Worm (Caenorhabditis elegans): ENCODE results near the gene mrpl-53.

Gene mrpl-53

ce11 chrII:9644438-9644837, 47.0 kb downstream of the mrpl-53 start, which contains the start of gene fzr-1:
TSS of gene fzr-1 (minus strand) at chrII:9644466.
- TF ChIP-seq gmeb-1 (tag; optimal IDR thresholded peaks at IDR 0.05) (no peak), fos-1 (tag; optimal IDR thresholded peaks at IDR 0.05) (peak; percentile 11)

- TF ChIP-seq sma-9 (GFP tag; optimal IDR thresholded peaks at IDR 0.05) (peak; percentile 8), sma-9 (tag; optimal IDR thresholded peaks at IDR 0.05) (no peak), fos-1 (tag; optimal IDR thresholded peaks at IDR 0.05) (peak; percentile 92), ztf-11 (tag; optimal IDR thresholded peaks at IDR 0.05) (no peak), nhr-6 (tag; optimal IDR thresholded peaks at IDR 0.05) (no peak), alr-1 (tag; optimal IDR thresholded peaks at IDR 0.05) (no peak), ceh-16 (tag; optimal IDR thresholded peaks at IDR 0.05) (peak; percentile 98), Y55F3AM.14 (GFP tag; optimal IDR thresholded peaks at IDR 0.05) (peak; percentile 64), C34F6.9 (tag; optimal IDR thresholded peaks at IDR 0.05) (peak; percentile 8), elt-1 (tag; optimal IDR thresholded peaks at IDR 0.05) (peak; percentile 79), nhr-129 (tag; optimal IDR thresholded peaks at IDR 0.05) (peak; percentile 17), crh-2 (tag; optimal IDR thresholded peaks at IDR 0.05) (peak; percentile 15), nhr-23 (tag; optimal IDR thresholded peaks at IDR 0.05) (no peak), nhr-25 (tag; optimal IDR thresholded peaks at IDR 0.05) (peak; percentile 28), unc-55 (GFP tag; optimal IDR thresholded peaks at IDR 0.05) (no peak)
Observed at ce11 chrII:9644940-9645634, 47.7 kb downstream of the mrpl-53 start.

- TF ChIP-seq nhr-21 (tag; optimal IDR thresholded peaks at IDR 0.05) (peak; percentile 53), egl-27 (tag; optimal IDR thresholded peaks at IDR 0.05) (peak; percentile 80), lsy-2 (tag; optimal IDR thresholded peaks at IDR 0.05) (peak; percentile 32 to 74), aly-2 (tag; optimal IDR thresholded peaks at IDR 0.05) (no peak), nhr-129 (tag; optimal IDR thresholded peaks at IDR 0.05) (peak; percentile 94), sma-9 (GFP tag; optimal IDR thresholded peaks at IDR 0.05) (peak; percentile 76), sma-9 (tag; optimal IDR thresholded peaks at IDR 0.05) (no peak), crh-2 (tag; optimal IDR thresholded peaks at IDR 0.05) (peak; percentile 79), ztf-4 (tag; optimal IDR thresholded peaks at IDR 0.05) (peak; percentile 72), elt-1 (tag; optimal IDR thresholded peaks at IDR 0.05) (no peak), ceh-16 (tag; optimal IDR thresholded peaks at IDR 0.05) (peak; percentile 35), Y55F3AM.14 (GFP tag; optimal IDR thresholded peaks at IDR 0.05) (peak; percentile 75), lin-11 (tag; optimal IDR thresholded peaks at IDR 0.05) (peak; percentile 35), C34F6.9 (tag; optimal IDR thresholded peaks at IDR 0.05) (peak; percentile 86), elt-3 (tag; optimal IDR thresholded peaks at IDR 0.05) (no peak), sma-3 (GFP tag; optimal IDR thresholded peaks at IDR 0.05) (peak; percentile 51), nhr-6 (tag; optimal IDR thresholded peaks at IDR 0.05) (peak; percentile 12), nhr-25 (tag; optimal IDR thresholded peaks at IDR 0.05) (peak; percentile 85), ama-1 (optimal IDR thresholded peaks at IDR 0.05) (peak; percentile 76), gmeb-1 (tag; optimal IDR thresholded peaks at IDR 0.05) (peak; percentile 16), dmd-4 (tag; optimal IDR thresholded peaks at IDR 0.05) (no peak), nhr-11 (tag; optimal IDR thresholded peaks at IDR 0.05) (no peak), blmp-1 (tag; optimal IDR thresholded peaks at IDR 0.05; ENCODE audit: insufficient read depth) (peak; percentile 78), fos-1 (tag; optimal IDR thresholded peaks at IDR 0.05) (peak; percentile 95), sem-4 (tag; optimal IDR thresholded peaks at IDR 0.05) (peak; percentile 73), lin-13 (GFP tag; optimal IDR thresholded peaks at IDR 0.05) (peak; percentile 45), mab-5 (tag; optimal IDR thresholded peaks at IDR 0.05) (peak; percentile 55), ceh-82 (tag; optimal IDR thresholded peaks at IDR 0.05) (peak; percentile 42), peb-1 (tag; optimal IDR thresholded peaks at IDR 0.05) (no peak), mdl-1 (tag; optimal IDR thresholded peaks at IDR 0.05) (peak in 1 of 2 experiments; percentile 39), F13H6.1 (tag; optimal IDR thresholded peaks at IDR 0.05) (peak; percentile 81), nhr-10 (tag; optimal IDR thresholded peaks at IDR 0.05) (no peak), nhr-237 (tag; optimal IDR thresholded peaks at IDR 0.05) (no peak), unc-55 (GFP tag; optimal IDR thresholded peaks at IDR 0.05) (peak; percentile 88)
Observed at ce11 chrII:9646122-9646555, 48.7 kb downstream of the mrpl-53 start.
